Fruit fly (Drosophila melanogaster): ENCODE results near the gene CG10098.
A peak's percentile ranks its signal among the peaks of the same experiment; 100 is the strongest.

Gene CG10098

dm6 chr3R:7090337-7090830 lies 34.0 kb upstream of the CG10098 start (continued):
- TF ChIP-seq CG1603 (tag; optimal IDR thresholded peaks at IDR 0.05) (no peak), ato (GFP tag; IDR thresholded peaks at IDR 0.05; ENCODE audit: partially characterized antibody) (no peak), run (tag; optimal IDR thresholded peaks at IDR 0.05) (no peak), Drgx (GFP tag; IDR thresholded peaks at IDR 0.05) (no peak), pros (GFP tag; optimal IDR thresholded peaks at IDR 0.05) (peak; percentile 36), eve (GFP tag; optimal IDR thresholded peaks at IDR 0.05) (no peak), HHEX (GFP tag; optimal IDR thresholded peaks at IDR 0.05) (no peak), CG10147 (GFP tag; optimal IDR thresholded peaks at IDR 0.05) (no peak), sc (optimal IDR thresholded peaks at IDR 0.05) (no peak), sc (GFP tag; optimal IDR thresholded peaks at IDR 0.05) (no peak), tup (GFP tag; optimal IDR thresholded peaks at IDR 0.05) (no peak), phol (tag; optimal IDR thresholded peaks at IDR 0.05) (no peak), CG8290 (GFP tag; optimal IDR thresholded peaks at IDR 0.05) (no peak), CG8290 (tag; optimal IDR thresholded peaks at IDR 0.05) (peak in 1 of 2 experiments; percentile 48), CG32767 (GFP tag; IDR thresholded peaks at IDR 0.05) (0 out of 2 replicates have a peak, but pooled peaks have one; percentile 20), CG9437 (GFP tag; optimal IDR thresholded peaks at IDR 0.05) (no peak), CG33557 (GFP tag; optimal IDR thresholded peaks at IDR 0.05) (no peak), hbn (GFP tag; IDR thresholded peaks at IDR 0.05; ENCODE audit: partially characterized antibody) (no peak), sima (GFP tag; optimal IDR thresholded peaks at IDR 0.05) (no peak), Hr3 (GFP tag; optimal IDR thresholded peaks at IDR 0.05) (no peak), Deaf1 (tag; optimal IDR thresholded peaks at IDR 0.05) (peak; percentile 97), CG6813 (GFP tag; optimal IDR thresholded peaks at IDR 0.05) (no peak), CG17359 (tag; optimal IDR thresholded peaks at IDR 0.05) (no peak), CG12391 (tag; optimal IDR thresholded peaks at IDR 0.05) (no peak), TFAM (GFP tag; optimal IDR thresholded peaks at IDR 0.05) (no peak), salm (tag; optimal IDR thresholded peaks at IDR 0.05) (no peak), Nf-YA (GFP tag; IDR thresholded peaks at IDR 0.05) (no peak), hb (GFP tag; IDR thresholded peaks at IDR 0.05; ENCODE audit: partially characterized antibody) (no peak), Hr51 (GFP tag; optimal IDR thresholded peaks at IDR 0.05) (no peak), CG1647 (GFP tag; optimal IDR thresholded peaks at IDR 0.05) (no peak), lov (optimal IDR thresholded peaks at IDR 0.05) (no peak), lov (GFP tag; IDR thresholded peaks at IDR 0.05) (no peak), lbe (GFP tag; optimal IDR thresholded peaks at IDR 0.05) (no peak), psq (GFP tag; optimal IDR thresholded peaks at IDR 0.05) (no peak), CG17829 (tag; optimal IDR thresholded peaks at IDR 0.05) (peak; percentile 21), pnt (GFP tag; optimal IDR thresholded peaks at IDR 0.05) (no peak), tna (GFP tag; IDR thresholded peaks at IDR 0.05; ENCODE audit: partially characterized antibody) (no peak), vvl (GFP tag; IDR thresholded peaks at IDR 0.05) (no peak), Ssrp (tag; optimal IDR thresholded peaks at IDR 0.05) (no peak), NfI (GFP tag; optimal IDR thresholded peaks at IDR 0.05) (no peak), CG15269 (tag; optimal IDR thresholded peaks at IDR 0.05) (no peak), gro (GFP tag; optimal IDR thresholded peaks at IDR 0.05) (peak; percentile 16), sens-2 (GFP tag; IDR thresholded peaks at IDR 0.05) (no peak), shn (GFP tag; optimal IDR thresholded peaks at IDR 0.05) (no peak), CG9932 (GFP tag; IDR thresholded peaks at IDR 0.05) (peak; percentile 48), eyg (GFP tag; optimal IDR thresholded peaks at IDR 0.05) (no peak), mld (GFP tag; IDR thresholded peaks at IDR 0.05; ENCODE audit: partially characterized antibody) (no peak), CG9876 (GFP tag; optimal IDR thresholded peaks at IDR 0.05) (no peak), CG1832 (GFP tag; optimal IDR thresholded peaks at IDR 0.05) (no peak), CG12659 (GFP tag; optimal IDR thresholded peaks at IDR 0.05) (peak; percentile 25), CG15601 (tag; optimal IDR thresholded peaks at IDR 0.05) (no peak)
